Worm (Caenorhabditis elegans) whole organism, L1 larva: ENCODE results near the gene pyk-2.

ENCODE experiments used
- C04F5.9 ChIP-seq: sonication (generic microtip); optimal IDR thresholded peaks from 2 replicates; lab custom pipeline; 2016; ENCODE audit warnings: missing genetic modification characterization, missing compliant biosample characterization
- C16A3.4 ChIP-seq: fragments of 150-350 bp; optimal IDR thresholded peaks from 2 replicates; lab custom pipeline; 2014; ENCODE audit warnings: missing biosample characterization, missing genetic modification characterization
- C34B4.2 ChIP-seq: sonication (generic microtip); optimal IDR thresholded peaks from 2 replicates; lab custom pipeline; 2017; ENCODE audit warnings: mild to moderate bottlenecking, missing genetic modification characterization, missing compliant biosample characterization
- F16B12.6 ChIP-seq: fragments of 150-350 bp; optimal IDR thresholded peaks from 2 replicates; lab custom pipeline; 2014; ENCODE audit warnings: missing biosample characterization, missing genetic modification characterization
- Y116A8C.19 ChIP-seq: sonication (generic microtip); optimal IDR thresholded peaks from 2 replicates; lab custom pipeline; 2016; ENCODE audit warnings: missing compliant biosample characterization, missing genetic modification characterization, borderline replicate concordance
- aha-1 ChIP-seq: fragments of 150-350 bp; optimal IDR thresholded peaks from 2 replicates; lab custom pipeline; 2014; ENCODE audit warnings: missing biosample characterization, missing genetic modification characterization
- aly-2 ChIP-seq: fragments of 150-350 bp; optimal IDR thresholded peaks from 2 replicates; lab custom pipeline; 2014; ENCODE audit warnings: missing biosample characterization, missing genetic modification characterization
- blmp-1 ChIP-seq: fragments of 150-350 bp; optimal IDR thresholded peaks from 2 replicates; lab custom pipeline; 2014; ENCODE audit warnings: missing biosample characterization, missing genetic modification characterization
- ceh-63 ChIP-seq: fragments of 200-800 bp; sonication (Bioruptor generic); optimal IDR thresholded peaks from 2 replicates; lab custom pipeline; 2018; ENCODE audit warnings: mild to moderate bottlenecking, missing genetic modification characterization, missing compliant biosample characterization
- ceh-8 ChIP-seq: fragments of 200-800 bp; sonication (Bioruptor generic); optimal IDR thresholded peaks from 2 replicates; lab custom pipeline; 2018; ENCODE audit warnings: mild to moderate bottlenecking, missing genetic modification characterization, moderate library complexity, missing compliant biosample characterization
- ceh-82 ChIP-seq, 3 experiments: fragments of 150-350 bp in 1 of 3; sonication (generic microtip) in 2 of 3; optimal IDR thresholded peaks; 2 replicates each; lab custom pipeline; 2014 to 2017; ENCODE audit warnings: missing biosample characterization in 3 of 3, missing genetic modification characterization in 3 of 3
- ceh-90 ChIP-seq: sonication (generic microtip); optimal IDR thresholded peaks from 2 replicates; lab custom pipeline; 2016; ENCODE audit warnings: missing genetic modification characterization, missing compliant biosample characterization
- ces-1 ChIP-seq: fragments of 150-350 bp; optimal IDR thresholded peaks from 2 replicates; lab custom pipeline; 2014; ENCODE audit warnings: missing biosample characterization, missing genetic modification reagents, missing genetic modification characterization
- dpl-1 ChIP-seq, 3 experiments: fragments of 150-350 bp in 2 of 3; sonication (generic microtip) in 1 of 3; optimal IDR thresholded peaks; 2 replicates each; lab custom pipeline; 2014 to 2017; ENCODE audit warnings: missing biosample characterization in 3 of 3, missing genetic modification characterization in 3 of 3, missing genetic modification reagents in 3 of 3
- dsc-1 ChIP-seq: sonication (generic microtip); optimal IDR thresholded peaks from 2 replicates; lab custom pipeline; 2016; ENCODE audit warnings: mild to moderate bottlenecking, missing genetic modification characterization, missing compliant biosample characterization
- efl-3 ChIP-seq: fragments of 200-800 bp; sonication (Bioruptor generic); optimal IDR thresholded peaks from 2 replicates; lab custom pipeline; 2018; ENCODE audit warnings: mild to moderate bottlenecking, missing genetic modification characterization, missing compliant biosample characterization
- egl-27 ChIP-seq, 2 experiments: fragments of 150-350 bp in 1 of 2; sonication (generic microtip); optimal IDR thresholded peaks; 3 replicates each; lab custom pipeline; 2017 to 2018; ENCODE audit warnings: missing biosample characterization in 2 of 2, missing genetic modification characterization in 2 of 2, missing genetic modification reagents in 2 of 2
- elt-2 ChIP-seq: sonication (generic microtip); optimal IDR thresholded peaks from 2 replicates; lab custom pipeline; 2016; ENCODE audit warnings: missing genetic modification characterization, mild to moderate bottlenecking, inconsistent platforms, missing compliant biosample characterization, missing genetic modification reagents
- elt-3 ChIP-seq, 6 experiments: fragments of 150-350 bp in 1 of 6; sonication (generic microtip); optimal IDR thresholded peaks; 2 replicates each; lab custom pipeline; 2017 to 2018; ENCODE audit warnings: missing biosample characterization in 6 of 6, missing genetic modification characterization in 6 of 6, inconsistent platforms in 1 of 6
- fkh-10 ChIP-seq: sonication (generic microtip); optimal IDR thresholded peaks from 2 replicates; lab custom pipeline; 2017; ENCODE audit warnings: missing biosample characterization, missing genetic modification reagents, missing genetic modification characterization
- grh-1 ChIP-seq: fragments of 200-800 bp; sonication (Bioruptor generic); IDR thresholded peaks from 2 replicates; pipeline ENCODE4 v1.3.6; 2022; ENCODE audit warnings: missing genetic modification reagents, missing genetic modification characterization, missing compliant biosample characterization
- hpl-2 ChIP-seq: fragments of 150-350 bp; optimal IDR thresholded peaks from 2 replicates; lab custom pipeline; 2014; ENCODE audit warnings: missing biosample characterization, missing genetic modification reagents, missing genetic modification characterization
- irx-1 ChIP-seq: sonication (generic microtip); optimal IDR thresholded peaks from 2 replicates; lab custom pipeline; 2016; ENCODE audit warnings: missing genetic modification characterization, missing compliant biosample characterization
- lin-13 ChIP-seq: fragments of 150-350 bp; optimal IDR thresholded peaks from 2 replicates; lab custom pipeline; 2014; ENCODE audit warnings: missing biosample characterization, missing genetic modification reagents, missing genetic modification characterization
- lin-14 ChIP-seq: fragments of 200-800 bp; sonication (Bioruptor generic); optimal IDR thresholded peaks from 2 replicates; lab custom pipeline; 2018; ENCODE audit warnings: mild to moderate bottlenecking, missing genetic modification characterization, moderate library complexity, missing compliant biosample characterization
- lin-35 ChIP-seq, 2 experiments: fragments of 150-350 bp; optimal IDR thresholded peaks; 2 replicates each; lab custom pipeline; 2014; ENCODE audit warnings: missing biosample characterization in 2 of 2, missing genetic modification characterization in 2 of 2, missing genetic modification reagents in 2 of 2
- lir-3 ChIP-seq: sonication (generic microtip); optimal IDR thresholded peaks from 2 replicates; lab custom pipeline; 2016; ENCODE audit warnings: mild to moderate bottlenecking, missing genetic modification characterization, moderate library complexity, missing compliant biosample characterization; ENCODE audit not compliant: poor library complexity
- lsy-2 ChIP-seq, 2 experiments: fragments of 150-350 bp; optimal IDR thresholded peaks; 2 replicates each; lab custom pipeline; 2014; ENCODE audit warnings: missing biosample characterization in 2 of 2, missing genetic modification characterization in 2 of 2
- mab-9 ChIP-seq: fragments of 200-800 bp; sonication (Bioruptor generic); IDR thresholded peaks from 2 replicates; pipeline ENCODE4 v1.3.6; 2022; ENCODE audit warnings: missing genetic modification reagents, missing genetic modification characterization, missing compliant biosample characterization
- mdl-1 ChIP-seq, 2 experiments: fragments of 150-350 bp; optimal IDR thresholded peaks; 2 replicates each; lab custom pipeline; 2014 to 2017; ENCODE audit warnings: missing biosample characterization in 2 of 2, missing genetic modification characterization in 2 of 2, inconsistent platforms in 1 of 2
- mef-2 ChIP-seq: fragments of 150-350 bp; optimal IDR thresholded peaks from 2 replicates; lab custom pipeline; 2014; ENCODE audit warnings: missing biosample characterization, missing genetic modification characterization
- nhr-12 ChIP-seq: sonication (generic microtip); optimal IDR thresholded peaks from 2 replicates; lab custom pipeline; 2017; ENCODE audit warnings: missing biosample characterization, missing genetic modification characterization
- nhr-19 ChIP-seq: fragments of 200-800 bp; sonication (Bioruptor generic); conservative IDR thresholded peaks from 2 replicates; pipeline ENCODE4 v1.3.6; 2022; ENCODE audit warnings: missing genetic modification characterization, missing compliant biosample characterization
- nhr-20 ChIP-seq: sonication (generic microtip); optimal IDR thresholded peaks from 2 replicates; lab custom pipeline; 2016; ENCODE audit warnings: mild to moderate bottlenecking, missing genetic modification characterization, missing compliant biosample characterization
- nhr-28 ChIP-seq: fragments of 150-350 bp; optimal IDR thresholded peaks from 2 replicates; lab custom pipeline; 2014; ENCODE audit warnings: missing biosample characterization, missing genetic modification characterization
- nhr-47 ChIP-seq: sonication (generic microtip); optimal IDR thresholded peaks from 2 replicates; lab custom pipeline; 2016; ENCODE audit warnings: mild to moderate bottlenecking, missing genetic modification characterization, moderate library complexity, missing compliant biosample characterization
- nhr-71 ChIP-seq: sonication (generic microtip); optimal IDR thresholded peaks from 2 replicates; lab custom pipeline; 2016; ENCODE audit warnings: mild to moderate bottlenecking, missing genetic modification characterization, moderate library complexity, missing compliant biosample characterization
- nhr-85 ChIP-seq: sonication (generic microtip); peaks from one replicate; lab custom pipeline; 2016; ENCODE audit warnings: missing genetic modification characterization, inconsistent platforms, missing compliant biosample characterization
- pag-3 ChIP-seq: sonication (generic microtip); optimal IDR thresholded peaks from 2 replicates; lab custom pipeline; 2017; ENCODE audit warnings: missing genetic modification characterization, mild to moderate bottlenecking, missing compliant biosample characterization, antibody characterized with exemption, borderline replicate concordance; ENCODE audit not compliant: insufficient read depth
- pax-3 ChIP-seq: fragments of 200-800 bp; sonication (Bioruptor generic); optimal IDR thresholded peaks from 2 replicates; lab custom pipeline; 2018; ENCODE audit warnings: mild to moderate bottlenecking, missing genetic modification characterization, moderate library complexity, missing compliant biosample characterization
- sptf-1 ChIP-seq: fragments of 150-350 bp; optimal IDR thresholded peaks from 2 replicates; lab custom pipeline; 2014; ENCODE audit warnings: missing biosample characterization, missing genetic modification characterization
- sup-37 ChIP-seq: fragments of 200-800 bp; sonication (Bioruptor generic); optimal IDR thresholded peaks from 2 replicates; lab custom pipeline; 2018; ENCODE audit warnings: mild to moderate bottlenecking, missing genetic modification characterization, missing compliant biosample characterization
- swsn-7 ChIP-seq: sonication (generic microtip); optimal IDR thresholded peaks from 2 replicates; lab custom pipeline; 2016; ENCODE audit warnings: missing genetic modification characterization, missing compliant biosample characterization
- tbx-2 ChIP-seq: sonication (generic microtip); optimal IDR thresholded peaks from 2 replicates; lab custom pipeline; 2016; ENCODE audit warnings: missing genetic modification characterization, missing compliant biosample characterization
- tlp-1 ChIP-seq: fragments of 150-350 bp; optimal IDR thresholded peaks from 2 replicates; lab custom pipeline; 2014; ENCODE audit warnings: missing biosample characterization, missing genetic modification characterization
- unc-62 ChIP-seq: fragments of 150-350 bp; optimal IDR thresholded peaks from 2 replicates; lab custom pipeline; 2014; ENCODE audit warnings: missing biosample characterization, missing genetic modification reagents, missing genetic modification characterization
- unc-86 ChIP-seq: sonication (generic microtip); optimal IDR thresholded peaks from 2 replicates; lab custom pipeline; 2016; ENCODE audit warnings: missing genetic modification characterization, missing compliant biosample characterization
- unc-98 ChIP-seq: fragments of 200-800 bp; sonication (Bioruptor generic); IDR thresholded peaks from 2 replicates; pipeline ENCODE4 v1.3.6; 2022; ENCODE audit warnings: missing genetic modification characterization, missing compliant biosample characterization
- vab-15 ChIP-seq: sonication (generic microtip); optimal IDR thresholded peaks from 2 replicates; lab custom pipeline; 2017; ENCODE audit warnings: missing genotype, mild to moderate bottlenecking, missing genetic modification characterization, missing compliant biosample characterization
- xbp-1 ChIP-seq: sonication (generic microtip); optimal IDR thresholded peaks from 2 replicates; lab custom pipeline; 2016; ENCODE audit warnings: missing genetic modification characterization, missing compliant biosample characterization
- zag-1 ChIP-seq: fragments of 150-350 bp; optimal IDR thresholded peaks from 2 replicates; lab custom pipeline; 2014; ENCODE audit warnings: missing biosample characterization, missing genetic modification characterization
- ztf-11 ChIP-seq, 2 experiments: sonication (generic microtip); optimal IDR thresholded peaks; 2 replicates each; lab custom pipeline; 2016 to 2017; ENCODE audit warnings: missing genetic modification characterization in 2 of 2, missing biosample characterization in 1 of 2, missing compliant biosample characterization in 1 of 2

Gene pyk-2

DNA sequence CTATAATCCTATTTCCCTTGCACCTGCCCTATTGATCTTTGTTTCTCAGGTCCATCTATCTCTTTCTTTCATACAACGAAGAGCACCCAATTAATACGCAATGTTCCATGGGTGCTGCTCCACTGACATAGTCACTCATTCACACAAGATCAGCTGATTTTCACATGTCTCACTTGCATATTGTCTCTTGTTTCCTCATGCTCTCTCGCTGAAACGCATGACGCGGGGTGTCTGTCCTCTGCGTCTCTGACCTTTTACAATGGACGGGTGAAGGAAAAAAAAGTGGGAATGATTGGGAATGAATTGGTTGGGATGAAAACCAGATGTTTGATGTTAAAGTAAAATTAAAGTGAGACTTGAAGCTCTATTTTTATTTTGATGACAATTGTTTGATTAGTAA, 25.6 kb downstream of the pyk-2 start (continued):
- peak; percentile 57 for TF ChIP-seq fkh-10 (GFP tag; lab: Kevin White, UChicago)
- peak; percentile 77 for TF ChIP-seq C16A3.4 (tag; lab: Kevin White, UChicago)
- peak; percentile 91 for TF ChIP-seq xbp-1
- TF ChIP-seq lin-14 (GFP tag; lab: Kevin White, UChicago) = peak; percentile 99
- no peak for TF ChIP-seq nhr-28 (tag; lab: Kevin White, UChicago)
- TF ChIP-seq C04F5.9 (tag; lab: Kevin White, UChicago) = peak; percentile 60
- peak in 2 of 6 experiments; percentile 39 to 69 for TF ChIP-seq elt-3 (tag; optimal IDR thresholded peaks at IDR 0.05; lab: Kevin White, UChicago)
- peak; percentile 85 for TF ChIP-seq mef-2
- TF ChIP-seq lsy-2 (tag; optimal IDR thresholded peaks at IDR 0.05; lab: Kevin White, UChicago) = peak; percentile 89 to 90
- peak; percentile 99 for TF ChIP-seq dsc-1 (tag; lab: Kevin White, UChicago)
- TF ChIP-seq nhr-47 (tag; lab: Kevin White, UChicago) = peak; percentile 93
- TF ChIP-seq nhr-12 (tag; lab: Kevin White, UChicago) = no peak
- peak in 1 of 2 experiments; percentile 44 for TF ChIP-seq egl-27 (tag; optimal IDR thresholded peaks at IDR 0.05; lab: Kevin White, UChicago)
- no peak for TF ChIP-seq sup-37 (GFP tag; lab: Kevin White, UChicago)
- peak; percentile 95 for TF ChIP-seq nhr-20 (tag; lab: Kevin White, UChicago)
- TF ChIP-seq tbx-2 (tag; lab: Kevin White, UChicago) = peak; percentile 90
- peak in 1 of 2 experiments; percentile 96 for TF ChIP-seq mdl-1 (tag; optimal IDR thresholded peaks at IDR 0.05; lab: Kevin White, UChicago)
- TF ChIP-seq nhr-71 = peak; percentile 98
- peak; percentile 50 for TF ChIP-seq elt-2 (tag; lab: Kevin White, UChicago)
- TF ChIP-seq ceh-82 (tag; optimal IDR thresholded peaks at IDR 0.05; lab: Kevin White, UChicago) = peak; percentile 47 to 84 (median 66)
- no peak for TF ChIP-seq ceh-90 (tag; lab: Kevin White, UChicago)
- TF ChIP-seq ztf-11 (tag; optimal IDR thresholded peaks at IDR 0.05; lab: Kevin White, UChicago) = peak in 1 of 2 experiments; percentile 86
- no peak for TF ChIP-seq pag-3 (tag; lab: Kevin White, UChicago)
- TF ChIP-seq swsn-7 = peak; percentile 93
- TF ChIP-seq lir-3 (tag; lab: Kevin White, UChicago) = peak; percentile 85
- TF ChIP-seq unc-62 (GFP tag; lab: Kevin White, UChicago) = no peak
- peak; percentile 80 for TF ChIP-seq vab-15 (tag; lab: Kevin White, UChicago)
- TF ChIP-seq aly-2 (tag; lab: Kevin White, UChicago) = peak; percentile 67
- TF ChIP-seq sptf-1 (tag; lab: Kevin White, UChicago) = no peak
- TF ChIP-seq nhr-85 (tag; lab: Kevin White, UChicago) = peak; percentile 93
- no peak for TF ChIP-seq zag-1 (tag; lab: Kevin White, UChicago)
- peak; percentile 63 for TF ChIP-seq aha-1 (tag; lab: Kevin White, UChicago)
- TF ChIP-seq C34B4.2 = no peak
- TF ChIP-seq irx-1 (tag; lab: Kevin White, UChicago) = peak; percentile 76
- peak; percentile 87 for TF ChIP-seq ceh-8
- no peak for TF ChIP-seq ceh-63 (GFP tag; lab: Kevin White, UChicago)
- peak; percentile 11 for TF ChIP-seq F16B12.6 (tag; lab: Kevin White, UChicago)
- TF ChIP-seq Y116A8C.19 (tag; lab: Kevin White, UChicago) = no peak
- TF ChIP-seq tlp-1 = no peak
- TF ChIP-seq lin-35 (GFP tag; optimal IDR thresholded peaks at IDR 0.05; lab: Kevin White, UChicago) = peak; percentile 79 to 86
- TF ChIP-seq grh-1 = peak; percentile 51
- TF ChIP-seq efl-3 = no peak
- TF ChIP-seq hpl-2 (GFP tag; lab: Kevin White, UChicago) = peak; percentile 30
- peak; percentile 77 for TF ChIP-seq blmp-1 (tag; lab: Kevin White, UChicago)
- TF ChIP-seq unc-86 = peak; percentile 96
- TF ChIP-seq mab-9 (GFP tag; lab: Robert Waterston, UW) = no peak
- peak; percentile 92 for TF ChIP-seq nhr-19
- peak; percentile 75 for TF ChIP-seq pax-3
- peak; percentile 91 for TF ChIP-seq lin-13 (GFP tag; lab: Kevin White, UChicago)
- TF ChIP-seq unc-98 = peak; percentile 51
- peak; percentile 62 to 68 (median 64) for TF ChIP-seq dpl-1 (GFP tag; optimal IDR thresholded peaks at IDR 0.05; lab: Kevin White, UChicago)
- no peak for TF ChIP-seq ces-1 (GFP tag; lab: Kevin White, UChicago)
